Worm (Caenorhabditis elegans) whole organism, mixed stage, embryonic: ENCODE data around the gene F40F4.7.

Experiments
- bed-3 ChIP-seq: fragments of 200-800 bp; sonication (Bioruptor generic); optimal IDR thresholded peaks from 3 replicates; lab custom pipeline; 2018; ENCODE audit warnings: mild to moderate bottlenecking, missing genetic modification characterization, moderate library complexity, missing compliant biosample characterization
- drap-1 ChIP-seq: fragments of 200-800 bp; sonication (Bioruptor generic); optimal IDR thresholded peaks from 3 replicates; lab custom pipeline; 2018; ENCODE audit warnings: mild to moderate bottlenecking, missing genetic modification characterization, missing compliant biosample characterization
- lsy-2 ChIP-seq: fragments of 150-350 bp; optimal IDR thresholded peaks from 2 replicates; lab custom pipeline; 2014; ENCODE audit warnings: missing biosample characterization, missing genetic modification characterization
- nhr-12 ChIP-seq: fragments of 150-350 bp; optimal IDR thresholded peaks from 2 replicates; lab custom pipeline; 2014; ENCODE audit warnings: missing biosample characterization, missing genetic modification characterization
- nhr-237 ChIP-seq: fragments of 150-350 bp; optimal IDR thresholded peaks from 2 replicates; lab custom pipeline; 2014; ENCODE audit warnings: missing biosample characterization, missing genetic modification characterization
- pha-4 ChIP-seq: fragments of 150-350 bp; optimal IDR thresholded peaks from 2 replicates; lab custom pipeline; 2018; ENCODE audit warnings: missing biosample characterization, missing genetic modification reagents, missing genetic modification characterization
- sptf-1 ChIP-seq: sonication (generic microtip); optimal IDR thresholded peaks from 2 replicates; lab custom pipeline; 2017; ENCODE audit warnings: mild to moderate bottlenecking, missing genetic modification characterization, moderate library complexity, missing compliant biosample characterization
- unc-39 ChIP-seq: fragments of 150-350 bp; optimal IDR thresholded peaks from 2 replicates; lab custom pipeline; 2014; ENCODE audit warnings: missing biosample characterization, missing genetic modification characterization
- unc-62 ChIP-seq: fragments of 150-350 bp; optimal IDR thresholded peaks from 2 replicates; lab custom pipeline; 2014; ENCODE audit warnings: missing biosample characterization, missing genetic modification reagents, missing genetic modification characterization

DNA sequence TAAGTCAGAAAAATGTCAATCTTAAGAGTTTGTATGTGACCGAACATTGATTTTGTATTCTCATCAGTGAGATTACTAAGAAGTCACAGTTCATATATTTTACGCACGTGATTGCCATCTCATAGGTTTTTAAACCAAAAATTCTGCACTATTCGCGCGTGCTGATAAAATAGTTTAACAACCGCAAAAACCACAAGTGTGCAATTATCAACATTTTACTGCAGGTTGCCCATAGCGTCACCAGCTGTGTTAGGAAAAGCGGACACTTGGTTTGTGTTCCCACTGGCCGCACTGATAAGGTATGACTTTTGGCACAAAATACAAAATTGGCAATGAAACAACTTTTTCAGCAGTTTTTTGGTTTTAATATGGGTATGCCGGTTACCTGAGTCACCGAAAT, 44.4 kb upstream of the F40F4.7 start:
- TF ChIP-seq nhr-12 (tag; lab: Kevin White, UChicago) (no peak), bed-3 (GFP tag; lab: Kevin White, UChicago) (no peak), unc-62 (no peak), pha-4 (tag; lab: Kevin White, UChicago) (no peak), nhr-237 (tag; lab: Kevin White, UChicago) (no peak), lsy-2 (tag; lab: Kevin White, UChicago) (no peak), sptf-1 (tag; lab: Kevin White, UChicago) (no peak), drap-1 (no peak), unc-39 (tag; lab: Kevin White, UChicago) (no peak)
